Worm (Caenorhabditis elegans): ENCODE data around the gene C36E8.6.

ce11 chrIII:4030839-4031238 is 43.0 kb downstream of the C36E8.6 start:
- TF ChIP-seq che-1 (tag; optimal IDR thresholded peaks at IDR 0.05) (no peak), pros-1 (tag; optimal IDR thresholded peaks at IDR 0.05) (no peak), pqm-1 (tag; optimal IDR thresholded peaks at IDR 0.05) (no peak), fax-1 (tag; optimal IDR thresholded peaks at IDR 0.05) (no peak), fkh-10 (GFP tag; optimal IDR thresholded peaks at IDR 0.05) (no peak), nhr-11 (tag; optimal IDR thresholded peaks at IDR 0.05) (no peak), fkh-6 (tag; optimal IDR thresholded peaks at IDR 0.05) (no peak)
